Worm (Caenorhabditis elegans): ENCODE results near the gene rom-1.

DNA sequence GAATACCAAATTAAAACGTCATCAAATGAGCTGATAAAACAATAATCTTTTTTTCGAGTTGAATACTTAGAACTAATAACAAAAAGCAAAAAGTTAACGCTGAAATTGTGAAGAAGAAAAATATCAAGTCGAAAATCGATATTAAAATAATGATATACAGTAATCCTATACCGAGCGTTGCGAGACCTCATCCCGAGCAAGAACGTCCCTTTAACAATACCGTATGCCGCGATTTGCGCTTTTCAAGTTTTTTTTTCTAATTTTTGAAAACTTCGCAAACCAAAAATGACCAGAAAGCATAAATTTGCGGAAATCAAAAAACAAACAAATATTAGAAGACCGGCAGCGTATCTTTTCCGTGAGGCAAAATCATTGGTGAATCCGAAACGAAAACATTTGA, 16.0 kb upstream of the rom-1 start, which contains the start of gene F26F4.5:
- no peak for TF ChIP-seq mxl-3 (GFP tag; optimal IDR thresholded peaks at IDR 0.05)
- TF ChIP-seq dmd-8 (GFP tag; IDR thresholded peaks at IDR 0.05): no peak
- no peak for TF ChIP-seq nhr-10 (tag; optimal IDR thresholded peaks at IDR 0.05)
- TF ChIP-seq egl-27 (tag; optimal IDR thresholded peaks at IDR 0.05): no peak
- TF ChIP-seq egl-43 (GFP tag; IDR thresholded peaks at IDR 0.05): no peak
- no peak for TF ChIP-seq madf-5 (GFP tag; IDR thresholded peaks at IDR 0.05)
- no peak for TF ChIP-seq R02D3.7 (tag; optimal IDR thresholded peaks at IDR 0.05)
- no peak for TF ChIP-seq nhr-25 (tag; optimal IDR thresholded peaks at IDR 0.05; ENCODE audit: borderline replicate concordance, insufficient read depth)
- no peak for TF ChIP-seq snpc-1.2 (GFP tag; IDR thresholded peaks at IDR 0.05)
